Worm (Caenorhabditis elegans) whole organism, late embryonic: ENCODE results near the gene ptr-18.

Experiments used
- T23F11.4 ChIP-seq: fragments of 200-800 bp; sonication (Bioruptor generic); optimal IDR thresholded peaks from 2 replicates; lab custom pipeline; 2018; ENCODE audit warnings: mild to moderate bottlenecking, missing genetic modification characterization, missing compliant biosample characterization
- ahr-1 ChIP-seq: sonication (generic microtip); optimal IDR thresholded peaks from 2 replicates; lab custom pipeline; 2016; ENCODE audit warnings: missing genetic modification characterization, missing compliant biosample characterization
- ama-1 ChIP-seq: fragments of 150-350 bp; optimal IDR thresholded peaks from 2 replicates; lab custom pipeline; 2014
- dve-1 ChIP-seq: sonication (generic microtip); optimal IDR thresholded peaks from 2 replicates; lab custom pipeline; 2017; ENCODE audit warnings: antibody characterized with exemption, mild to moderate bottlenecking, missing genetic modification characterization, missing compliant biosample characterization
- elt-4 ChIP-seq: sonication (generic microtip); optimal IDR thresholded peaks from 2 replicates; lab custom pipeline; 2016; ENCODE audit warnings: missing genetic modification characterization, missing compliant biosample characterization
- fax-1 ChIP-seq: sonication (generic microtip); optimal IDR thresholded peaks from 2 replicates; lab custom pipeline; 2016; ENCODE audit warnings: missing genotype, missing genetic modification characterization, missing compliant biosample characterization
- hlh-13 ChIP-seq: fragments of 200-800 bp; sonication (Bioruptor generic); optimal IDR thresholded peaks from 2 replicates; lab custom pipeline; 2018; ENCODE audit warnings: mild to moderate bottlenecking, missing genetic modification characterization, missing compliant biosample characterization
- nfya-1 ChIP-seq: sonication (generic microtip); optimal IDR thresholded peaks from 2 replicates; lab custom pipeline; 2017; ENCODE audit warnings: missing genetic modification characterization, mild to moderate bottlenecking, missing compliant biosample characterization, antibody characterized with exemption, moderate library complexity
- nhr-11 ChIP-seq: fragments of 150-350 bp; optimal IDR thresholded peaks from 2 replicates; lab custom pipeline; 2014; ENCODE audit warnings: missing biosample characterization, missing genetic modification characterization
- npax-4 ChIP-seq: sonication (generic microtip); optimal IDR thresholded peaks from 2 replicates; lab custom pipeline; 2016; ENCODE audit warnings: missing genetic modification characterization, missing compliant biosample characterization
- unc-55 ChIP-seq: sonication (generic microtip); optimal IDR thresholded peaks from 2 replicates; lab custom pipeline; 2017; ENCODE audit warnings: missing biosample characterization, missing genetic modification reagents, missing genetic modification characterization
- unc-86 ChIP-seq: sonication (generic microtip); optimal IDR thresholded peaks from 2 replicates; lab custom pipeline; 2016; ENCODE audit warnings: missing genetic modification characterization, missing compliant biosample characterization

DNA sequence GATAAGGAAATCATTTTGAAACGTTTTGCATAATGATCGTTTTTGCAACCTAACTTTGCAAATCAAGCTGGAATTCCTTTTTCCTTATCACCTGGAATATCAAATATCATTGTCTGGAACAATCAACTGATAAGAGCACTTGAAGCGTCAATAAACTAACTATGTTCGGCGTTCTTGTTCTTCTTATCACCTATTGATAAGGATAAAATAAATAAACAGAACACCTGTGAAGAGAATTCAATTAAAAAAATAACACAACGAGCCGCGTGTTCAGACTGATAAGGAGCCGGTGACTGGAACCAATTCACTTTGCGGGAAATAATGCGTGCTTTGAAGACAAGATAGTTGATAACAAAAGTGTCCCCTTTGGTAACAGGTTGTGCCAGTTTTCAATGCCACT lies 14.9 kb downstream of the ptr-18 start, which contains the start of gene cyd-1:
- TF ChIP-seq unc-55 (GFP tag; lab: Kevin White, UChicago): no peak
- TF ChIP-seq nhr-11 (tag; lab: Kevin White, UChicago): no peak
- no peak for TF ChIP-seq hlh-13 (GFP tag; lab: Kevin White, UChicago)
- no peak for TF ChIP-seq T23F11.4
- TF ChIP-seq npax-4 (tag; lab: Kevin White, UChicago): no peak
- no peak for TF ChIP-seq dve-1 (tag; lab: Kevin White, UChicago)
- TF ChIP-seq elt-4 (tag; lab: Kevin White, UChicago): no peak
- TF ChIP-seq nfya-1 (tag; lab: Kevin White, UChicago): no peak
- TF ChIP-seq ahr-1 (tag; lab: Kevin White, UChicago): no peak
- TF ChIP-seq fax-1 (tag; lab: Kevin White, UChicago): no peak
- no peak for TF ChIP-seq ama-1 (lab: Kevin White, UChicago)
- no peak for TF ChIP-seq unc-86 (tag; lab: Kevin White, UChicago)
